Fruit fly (Drosophila melanogaster) Kc167 (cell line): Measurements from ENCODE around the gene CG17270.

ENCODE experiments used
- Myc ChIP-seq: fragments of >200 bp; optimal IDR thresholded peaks from 2 replicates; lab custom pipeline; 2017; ENCODE audit warnings: missing external identifiers
- Sin3A ChIP-seq: fragments of >200 bp; optimal IDR thresholded peaks from 2 replicates; lab custom pipeline; 2018; ENCODE audit warnings: missing external identifiers
- h ChIP-seq: fragments of >200 bp; optimal IDR thresholded peaks from 3 replicates; lab custom pipeline; 2018; ENCODE audit warnings: missing external identifiers
- insv ChIP-seq: fragments of >200 bp; optimal IDR thresholded peaks from 3 replicates; lab custom pipeline; 2018; ENCODE audit warnings: missing external identifiers
- psq ChIP-seq: fragments of >200 bp; optimal IDR thresholded peaks from 2 replicates; lab custom pipeline; 2017; ENCODE audit warnings: missing external identifiers
- ttk ChIP-seq: sonication (Bioruptor generic); optimal IDR thresholded peaks from 2 replicates; lab custom pipeline; 2017; ENCODE audit warnings: missing external identifiers

CG17270 gene

DNA sequence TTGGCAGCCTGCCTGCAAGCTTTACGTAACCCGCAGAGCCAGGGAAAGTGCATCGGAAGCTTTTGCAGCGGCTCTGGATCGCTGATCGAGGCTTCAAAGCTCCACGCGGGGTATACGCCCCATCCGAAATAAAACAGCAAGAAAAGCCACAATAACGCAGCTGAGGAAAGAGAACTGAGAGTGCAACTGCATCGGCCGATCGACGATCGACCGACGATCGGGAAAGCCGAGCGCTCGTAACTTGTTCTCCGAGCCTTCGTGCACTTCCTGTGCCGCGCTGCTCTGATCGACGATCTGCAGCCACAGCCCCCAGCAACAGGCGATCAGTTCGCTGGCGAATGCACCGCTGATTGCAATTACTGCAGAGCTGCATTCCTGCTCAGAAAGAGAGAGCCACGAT lies 38.8 kb downstream of the CG17270 start:
- TF ChIP-seq h (no peak), Myc (lab: Kevin White, UChicago) (no peak), psq (no peak), ttk (no peak), insv (lab: Kevin White, UChicago) (no peak), Sin3A (no peak)

DNA sequence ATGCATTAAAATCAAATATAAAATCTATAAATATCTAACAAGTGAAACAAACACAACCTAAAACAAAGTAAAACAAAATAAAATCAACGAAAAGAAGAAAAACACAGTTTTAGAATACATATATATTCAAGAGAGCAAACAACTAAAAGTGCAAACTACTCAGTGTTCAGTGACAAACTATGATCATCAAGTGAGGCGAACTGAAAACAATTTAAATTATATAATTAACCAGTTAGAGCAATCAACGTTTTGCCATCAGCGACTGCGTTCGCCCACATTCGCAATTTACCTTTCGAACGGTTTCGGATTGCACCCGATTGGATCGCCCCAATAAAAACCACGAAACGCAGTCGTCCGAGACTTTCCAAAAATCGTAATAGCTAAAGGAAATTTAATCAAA lies 39.2 kb downstream of the CG17270 start:
- TF ChIP-seq Sin3A, result no peak
- TF ChIP-seq h, result no peak
- TF ChIP-seq psq, result no peak
- no peak for TF ChIP-seq insv (lab: Kevin White, UChicago)
- TF ChIP-seq Myc (lab: Kevin White, UChicago), result no peak
- TF ChIP-seq ttk, result no peak

DNA sequence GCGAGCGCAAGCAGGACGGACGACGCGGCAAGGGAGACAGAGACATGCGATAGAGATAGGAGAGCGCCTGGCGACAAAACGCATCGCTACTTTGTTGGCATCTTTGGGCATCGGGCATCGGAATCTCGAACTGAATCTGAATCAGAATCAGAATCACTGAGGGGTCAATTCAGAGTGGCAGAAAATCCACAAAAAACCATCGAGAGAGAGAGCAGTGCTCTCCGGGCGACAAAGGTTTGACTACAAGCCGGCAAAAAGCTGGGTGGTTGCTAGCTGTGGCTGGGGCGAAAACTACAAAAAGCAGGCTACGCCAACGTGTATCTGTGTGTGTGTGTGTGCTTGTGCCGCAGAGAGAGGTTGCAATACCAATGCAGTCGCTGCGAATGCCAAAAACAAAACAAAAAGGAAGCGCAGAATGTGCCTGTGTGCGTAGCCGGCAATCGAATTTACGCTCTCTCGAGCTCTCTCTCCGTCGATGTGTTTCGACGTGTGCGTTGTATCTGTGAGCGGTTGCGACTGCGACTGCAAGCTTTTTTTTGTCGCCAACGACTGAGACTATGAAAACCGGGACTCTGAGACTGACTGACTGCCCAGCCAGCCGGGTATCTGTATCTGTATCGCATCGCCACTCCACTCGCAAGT lies 40.3 kb downstream of the CG17270 start:
- TF ChIP-seq Myc (lab: Kevin White, UChicago) (no peak), insv (lab: Kevin White, UChicago) (no peak), ttk (no peak), psq (no peak), h (no peak), Sin3A (no peak)

DNA sequence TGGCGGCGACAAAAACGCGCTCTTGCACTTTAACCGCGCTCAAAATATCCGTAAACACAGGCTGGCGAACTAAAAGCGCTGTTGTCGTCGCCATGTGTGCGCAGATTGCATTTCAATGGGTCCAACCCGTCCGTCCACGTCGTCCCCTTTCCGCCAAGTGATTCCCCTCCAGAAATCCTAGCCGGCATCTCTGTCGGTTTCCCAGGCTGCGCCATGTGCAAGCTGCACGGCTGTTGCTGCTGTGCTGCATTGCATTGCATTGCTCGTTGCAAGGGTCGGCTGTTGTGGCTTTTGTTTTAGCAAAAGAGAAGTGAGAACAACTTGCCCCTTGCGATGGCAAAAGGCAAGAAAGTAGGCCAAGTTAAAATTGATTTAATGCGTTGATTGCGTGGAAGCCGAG lies 44.6 kb downstream of the CG17270 start:
- TF ChIP-seq insv (lab: Kevin White, UChicago), result no peak
- no peak for TF ChIP-seq h
- TF ChIP-seq ttk, result no peak
- no peak for TF ChIP-seq Myc (lab: Kevin White, UChicago)
- no peak for TF ChIP-seq Sin3A
- TF ChIP-seq psq, result no peak

DNA sequence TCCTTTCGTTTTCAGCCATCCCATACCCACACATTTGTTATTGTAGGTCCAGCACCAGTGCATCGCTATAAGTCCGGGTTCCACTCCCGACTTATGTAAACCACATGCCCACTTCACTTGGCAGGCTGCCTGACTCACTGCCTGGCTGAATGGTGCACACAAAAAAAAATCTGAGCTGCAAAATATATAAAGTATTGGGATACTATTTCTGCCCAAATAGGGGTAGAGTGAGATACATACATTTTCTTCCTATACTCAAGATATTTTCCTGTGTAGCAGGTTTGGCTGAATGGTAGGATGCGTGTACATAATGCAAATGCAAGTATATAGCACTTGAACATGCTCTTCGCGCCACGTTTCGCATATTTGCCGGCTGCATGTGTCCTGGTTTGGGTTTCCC lies 45.6 kb downstream of the CG17270 start:
- TF ChIP-seq Myc (lab: Kevin White, UChicago) (no peak), Sin3A (no peak)

DNA sequence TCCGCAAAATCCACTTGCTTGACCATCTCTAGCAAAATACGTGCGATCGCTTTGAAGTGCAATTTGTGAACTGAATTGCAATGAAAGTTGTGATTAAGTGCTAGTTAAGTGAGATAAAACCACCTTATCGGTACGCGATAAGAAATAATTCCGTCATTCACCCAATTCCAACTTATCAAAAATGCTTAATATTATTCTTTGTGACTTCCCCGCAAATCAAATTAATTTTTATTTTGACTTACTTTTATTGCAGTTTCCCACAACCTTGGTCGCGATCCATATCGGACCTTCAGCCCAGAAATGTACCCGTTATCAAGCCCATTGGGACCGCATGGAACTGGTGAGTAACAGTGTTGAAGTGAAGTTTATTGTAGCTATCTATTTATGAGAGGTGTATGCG lies 46.2 kb downstream of the CG17270 start, which contains the start of gene Takl1:
Takl1 (minus strand) TSS at position 59 of the 400 bp plus-strand sequence.
- TF ChIP-seq insv (lab: Kevin White, UChicago), result no peak
- TF ChIP-seq h, result no peak
- no peak for TF ChIP-seq ttk
- TF ChIP-seq psq, result no peak
- no peak for TF ChIP-seq Sin3A
- TF ChIP-seq Myc (lab: Kevin White, UChicago), result no peak
